Fruit fly (Drosophila melanogaster) whole organism, wandering third instar larva: ENCODE results near the gene Kap-alpha1.

Experiments used
- Abd-B ChIP-seq: fragments of >200 bp; optimal IDR thresholded peaks from 2 replicates; lab custom pipeline; 2017; ENCODE audit warnings: missing biosample characterization, missing genetic modification characterization
- CG32264 ChIP-seq: fragments of 200-800 bp; sonication (Bioruptor generic); optimal IDR thresholded peaks from 2 replicates; lab custom pipeline; 2016; ENCODE audit warnings: missing biosample characterization, missing genetic modification characterization
- CG9705 ChIP-seq: fragments of 200-800 bp; sonication (Bioruptor generic); optimal IDR thresholded peaks from 2 replicates; lab custom pipeline; 2018; ENCODE audit warnings: missing biosample characterization, mild to moderate bottlenecking, missing genetic modification characterization
- CrebA ChIP-seq: fragments of 200-800 bp; sonication (Bioruptor generic); optimal IDR thresholded peaks from 2 replicates; lab custom pipeline; 2016; ENCODE audit warnings: missing biosample characterization, mild to moderate bottlenecking, missing genetic modification characterization, borderline replicate concordance
- Dfd ChIP-seq: fragments of >200 bp; optimal IDR thresholded peaks from 2 replicates; lab custom pipeline; 2017; ENCODE audit warnings: missing biosample characterization, missing genetic modification characterization
- Dif ChIP-seq: fragments of 200-275, 200-300 bp; sonication (Bioruptor generic); optimal IDR thresholded peaks from 2 replicates; lab custom pipeline; 2018; ENCODE audit warnings: missing biosample characterization, missing genetic modification characterization; ENCODE audit not compliant: partially characterized antibody
- GATAd ChIP-seq: sonication (Bioruptor generic); optimal IDR thresholded peaks from 2 replicates; lab custom pipeline; 2016; ENCODE audit warnings: missing biosample characterization, missing genetic modification characterization
- HLH106 ChIP-seq: fragments of 200-800 bp; optimal IDR thresholded peaks from 3 replicates; lab custom pipeline; 2019; ENCODE audit warnings: missing biosample characterization, mild to moderate bottlenecking, missing genetic modification characterization, moderate library complexity
- Hnf4 ChIP-seq: fragments of 200-800 bp; sonication (Bioruptor generic); optimal IDR thresholded peaks from 2 replicates; lab custom pipeline; 2016; ENCODE audit warnings: missing biosample characterization, mild to moderate bottlenecking, missing genetic modification characterization
- Hr78 ChIP-seq: fragments of >200 bp; optimal IDR thresholded peaks from 2 replicates; lab custom pipeline; 2017; ENCODE audit warnings: missing biosample characterization, missing genetic modification characterization
- Hr83 ChIP-seq: fragments of 200-300 bp; sonication (Bioruptor generic); optimal IDR thresholded peaks from 2 replicates; lab custom pipeline; 2016; ENCODE audit warnings: missing biosample characterization, mild to moderate bottlenecking, missing genetic modification characterization, moderate library complexity; ENCODE audit not compliant: poor library complexity, severe bottlenecking
- Jra ChIP-seq: sonication (Bioruptor generic); optimal IDR thresholded peaks from 2 replicates; lab custom pipeline; 2016; ENCODE audit warnings: missing biosample characterization, missing genetic modification characterization
- Mio ChIP-seq: sonication (Bioruptor generic); optimal IDR thresholded peaks from 2 replicates; lab custom pipeline; 2016; ENCODE audit warnings: missing biosample characterization, missing genetic modification characterization
- Myc ChIP-seq: fragments of >200 bp; optimal IDR thresholded peaks from 2 replicates; lab custom pipeline; 2017
- N ChIP-seq: fragments of >200 bp; optimal IDR thresholded peaks from 2 replicates; lab custom pipeline; 2018; ENCODE audit warnings: missing biosample characterization, missing external identifiers, missing genetic modification characterization
- OdsH ChIP-seq: fragments of 200-800 bp; sonication (Bioruptor generic); optimal IDR thresholded peaks from 2 replicates; lab custom pipeline; 2016; ENCODE audit warnings: missing biosample characterization, mild to moderate bottlenecking, missing genetic modification characterization
- Rel ChIP-seq, 2 experiments: fragments of 200-800 bp; sonication (Bioruptor generic) in 1 of 2; optimal IDR thresholded peaks; 2 replicates in 1 of 2; 3 replicates in 1 of 2; lab custom pipeline; 2016 to 2019; ENCODE audit warnings: mild to moderate bottlenecking in 2 of 2, missing biosample characterization in 2 of 2, missing genetic modification characterization in 2 of 2, moderate library complexity in 1 of 2
- Sp1 ChIP-seq: fragments of 200-800 bp; sonication (Bioruptor generic); optimal IDR thresholded peaks from 3 replicates; lab custom pipeline; 2019; ENCODE audit warnings: missing biosample characterization, mild to moderate bottlenecking, missing genetic modification characterization, moderate library complexity
- Vsx2 ChIP-seq: fragments of 200-300, 225-300 bp; sonication (Bioruptor generic); optimal IDR thresholded peaks from 2 replicates; lab custom pipeline; 2018; ENCODE audit warnings: missing biosample characterization, missing genetic modification characterization; ENCODE audit not compliant: partially characterized antibody
- br ChIP-seq: fragments of 200-800 bp; sonication (Bioruptor generic); optimal IDR thresholded peaks from 2 replicates; lab custom pipeline; 2016; ENCODE audit warnings: missing biosample characterization, missing genetic modification characterization
- brk ChIP-seq: fragments of 200-800 bp; sonication (Bioruptor generic); optimal IDR thresholded peaks from 2 replicates; lab custom pipeline; 2016; ENCODE audit warnings: missing biosample characterization, mild to moderate bottlenecking, missing genetic modification characterization
- dl ChIP-seq, 2 experiments: fragments of 175-275, 200-275 bp in 1 of 2; fragments of 200-275 bp in 1 of 2; sonication (Bioruptor generic); optimal IDR thresholded peaks; lab custom pipeline; 2018; ENCODE audit warnings: mild to moderate bottlenecking in 2 of 2, missing biosample characterization in 2 of 2, missing genetic modification characterization in 2 of 2, moderate library complexity in 2 of 2; ENCODE audit not compliant: partially characterized antibody in 2 of 2, insufficient read depth in 1 of 2
- dmrt93B ChIP-seq: fragments of 200-800 bp; sonication (Bioruptor generic); optimal IDR thresholded peaks from 2 replicates; lab custom pipeline; 2018; ENCODE audit warnings: missing biosample characterization, mild to moderate bottlenecking, missing genetic modification characterization
- dsf ChIP-seq: sonication (Bioruptor generic); optimal IDR thresholded peaks from 2 replicates; lab custom pipeline; 2016; ENCODE audit warnings: missing biosample characterization, missing genetic modification characterization, borderline replicate concordance
- ey ChIP-seq: fragments of 200-800 bp; sonication (Bioruptor generic); optimal IDR thresholded peaks from 2 replicates; lab custom pipeline; 2016; ENCODE audit warnings: missing biosample characterization, missing genetic modification characterization
- foxo ChIP-seq, 2 experiments: fragments of 200-800 bp; sonication (Bioruptor generic); optimal IDR thresholded peaks; 2 replicates in 1 of 2; 3 replicates in 1 of 2; lab custom pipeline; 2016 to 2017; ENCODE audit warnings: missing biosample characterization in 2 of 2, missing genetic modification characterization in 2 of 2
- fru ChIP-seq: fragments of 200-800 bp; sonication (Bioruptor generic); optimal IDR thresholded peaks from 3 replicates; lab custom pipeline; 2016; ENCODE audit warnings: missing biosample characterization, mild to moderate bottlenecking, missing genetic modification characterization
- h ChIP-seq: fragments of 200-800 bp; sonication (Bioruptor generic); optimal IDR thresholded peaks from 3 replicates; lab custom pipeline; 2016; ENCODE audit warnings: missing biosample characterization, mild to moderate bottlenecking, missing genetic modification characterization
- jim ChIP-seq: fragments of 175-275, 200-325 bp; sonication (Bioruptor generic); optimal IDR thresholded peaks from 2 replicates; lab custom pipeline; 2016; ENCODE audit warnings: missing biosample characterization, mild to moderate bottlenecking, missing genetic modification characterization
- lola ChIP-seq: fragments of >200 bp; optimal IDR thresholded peaks from 2 replicates; lab custom pipeline; 2017; ENCODE audit warnings: missing biosample characterization, missing genetic modification characterization
- pan ChIP-seq: fragments of >200 bp; optimal IDR thresholded peaks from 2 replicates; lab custom pipeline; 2017
- psq ChIP-seq: fragments of 200-800 bp; sonication (Bioruptor generic); optimal IDR thresholded peaks from 3 replicates; lab custom pipeline; 2017; ENCODE audit warnings: missing biosample characterization, mild to moderate bottlenecking, missing genetic modification characterization, moderate library complexity
- rgr ChIP-seq: fragments of 200-800 bp; sonication (Bioruptor generic); optimal IDR thresholded peaks from 3 replicates; lab custom pipeline; 2016; ENCODE audit warnings: missing biosample characterization, mild to moderate bottlenecking, missing genetic modification characterization
- sage ChIP-seq: fragments of 200-800 bp; sonication (Bioruptor generic); optimal IDR thresholded peaks from 2 replicates; lab custom pipeline; 2016; ENCODE audit warnings: missing biosample characterization, mild to moderate bottlenecking, missing genetic modification characterization
- sv ChIP-seq: fragments of 200-800 bp; sonication (Bioruptor generic); optimal IDR thresholded peaks from 3 replicates; lab custom pipeline; 2016; ENCODE audit warnings: missing biosample characterization, missing genetic modification characterization
- tai ChIP-seq: sonication (Bioruptor generic); optimal IDR thresholded peaks from 2 replicates; lab custom pipeline; 2016; ENCODE audit warnings: missing biosample characterization, missing genetic modification characterization
- usp ChIP-seq: fragments of >200 bp; optimal IDR thresholded peaks from 2 replicates; lab custom pipeline; 2017; ENCODE audit warnings: missing biosample characterization, missing genetic modification characterization
- woc ChIP-seq: sonication (Bioruptor generic); optimal IDR thresholded peaks from 2 replicates; lab custom pipeline; 2016; ENCODE audit warnings: missing biosample characterization, mild to moderate bottlenecking, missing genetic modification characterization

Gene Kap-alpha1

dm6 chr3L:19833227-19833626 lies 26.2 kb downstream of the Kap-alpha1 start:
- TF ChIP-seq usp (GFP tag; lab: Kevin White, UChicago) (no peak), Jra (GFP tag; lab: Kevin White, UChicago) (no peak), psq (GFP tag; lab: Kevin White, UChicago) (peak; percentile 88), ey (no peak), pan (lab: Kevin White, UChicago) (no peak), fru (GFP tag; lab: Kevin White, UChicago) (no peak), tai (GFP tag; lab: Kevin White, UChicago) (no peak), Abd-B (GFP tag; lab: Kevin White, UChicago) (no peak), Dif (GFP tag; lab: Kevin White, UChicago) (peak; percentile 67), Hr78 (no peak), Myc (lab: Kevin White, UChicago) (no peak), Mio (GFP tag; lab: Kevin White, UChicago) (no peak), GATAd (GFP tag; lab: Kevin White, UChicago) (no peak), sage (no peak), rgr (no peak), Vsx2 (no peak), lola (no peak), jim (GFP tag; lab: Kevin White, UChicago) (no peak), N (GFP tag; lab: Kevin White, UChicago) (no peak), Dfd (GFP tag; lab: Kevin White, UChicago) (no peak), OdsH (peak; percentile 26), Sp1 (GFP tag; lab: Kevin White, UChicago) (no peak), CG32264 (GFP tag; lab: Kevin White, UChicago) (no peak), CrebA (GFP tag; lab: Kevin White, UChicago) (no peak), foxo (GFP tag; optimal IDR thresholded peaks at IDR 0.05; lab: Kevin White, UChicago) (no peak), Hnf4 (GFP tag; lab: Kevin White, UChicago) (no peak), sv (GFP tag; lab: Kevin White, UChicago) (no peak), Hr83 (GFP tag; lab: Kevin White, UChicago) (no peak), Rel (GFP tag; optimal IDR thresholded peaks at IDR 0.05; lab: Kevin White, UChicago) (no peak), Rel (tag; optimal IDR thresholded peaks at IDR 0.05; lab: Kevin White, UChicago) (peak; percentile 17), dl (GFP tag; optimal IDR thresholded peaks at IDR 0.05; lab: Kevin White, UChicago; ENCODE audit: insufficient read depth in 1 of 2, partially characterized antibody in 2 of 2) (peak in 1 of 2 experiments; percentile 48), CG9705 (GFP tag; lab: Kevin White, UChicago) (no peak), dmrt93B (GFP tag; lab: Kevin White, UChicago) (no peak), h (GFP tag; lab: Kevin White, UChicago) (peak; percentile 12), woc (GFP tag; lab: Kevin White, UChicago) (no peak), br (GFP tag; lab: Kevin White, UChicago) (no peak), dsf (no peak), HLH106 (no peak), brk (GFP tag; lab: Kevin White, UChicago) (no peak)

DNA sequence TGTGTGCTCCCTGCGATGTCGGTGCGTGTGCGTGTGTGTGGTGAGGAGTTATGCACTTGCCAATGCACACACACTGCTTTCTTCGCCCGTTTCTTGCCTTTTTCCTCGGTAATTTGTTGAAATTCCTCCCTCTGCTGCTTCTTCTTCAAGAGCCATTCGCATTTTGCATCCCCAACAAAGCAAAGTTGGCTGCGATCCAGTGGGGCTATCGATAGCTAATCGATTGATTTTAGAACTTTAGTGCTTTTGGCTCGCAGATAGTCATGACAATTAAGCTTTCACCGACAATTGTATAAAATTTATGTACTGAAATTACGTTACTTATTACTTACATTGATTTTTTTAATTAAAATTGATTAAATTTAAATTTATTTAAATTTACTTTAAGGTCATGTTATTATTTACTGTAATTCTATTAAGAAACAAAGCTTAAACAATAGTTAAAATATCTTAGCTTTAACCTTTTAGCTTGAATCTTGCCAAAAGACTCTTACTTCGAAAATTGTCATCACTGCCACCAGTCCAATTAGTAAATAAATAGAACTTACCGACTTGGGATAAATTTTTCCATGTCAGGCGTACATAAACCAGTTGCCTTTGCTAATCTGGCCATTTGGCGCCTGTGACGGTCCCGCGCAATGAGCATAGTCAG lies 27.2 kb downstream of the Kap-alpha1 start, which contains the start of the genes trc and CG32221:
TSS of gene trc (minus strand) at position 162 of the 652 bp plus-strand sequence.
TSS of gene CG32221 (plus strand) at position 528 of the 652 bp plus-strand sequence.
- TF ChIP-seq dsf: no peak
- TF ChIP-seq Myc (lab: Kevin White, UChicago): peak; percentile 95
- TF ChIP-seq h (GFP tag; lab: Kevin White, UChicago): no peak
- no peak for TF ChIP-seq woc (GFP tag; lab: Kevin White, UChicago)
- TF ChIP-seq psq (GFP tag; lab: Kevin White, UChicago): peak; percentile 6
- no peak for TF ChIP-seq pan (lab: Kevin White, UChicago)
- TF ChIP-seq Mio (GFP tag; lab: Kevin White, UChicago): no peak
- no peak for TF ChIP-seq Rel (GFP tag; optimal IDR thresholded peaks at IDR 0.05; lab: Kevin White, UChicago)
- peak; percentile 9 for TF ChIP-seq Rel (tag; optimal IDR thresholded peaks at IDR 0.05; lab: Kevin White, UChicago)
- TF ChIP-seq Hnf4 (GFP tag; lab: Kevin White, UChicago): no peak
- TF ChIP-seq ey: no peak
- TF ChIP-seq Sp1 (GFP tag; lab: Kevin White, UChicago): peak; percentile 70
- no peak for TF ChIP-seq CG32264 (GFP tag; lab: Kevin White, UChicago)
- TF ChIP-seq OdsH: peak; percentile 9
- no peak for TF ChIP-seq tai (GFP tag; lab: Kevin White, UChicago)
- TF ChIP-seq Hr83 (GFP tag; lab: Kevin White, UChicago): peak; percentile 74
- no peak for TF ChIP-seq CrebA (GFP tag; lab: Kevin White, UChicago)
- TF ChIP-seq CG9705 (GFP tag; lab: Kevin White, UChicago): peak; percentile 66
